Worm (Caenorhabditis elegans) whole organism, late embryonic: ENCODE results near the gene elt-6.

ENCODE experiments used
- C08G9.2 ChIP-seq: sonication (generic microtip); optimal IDR thresholded peaks from 2 replicates; lab custom pipeline; 2016; ENCODE audit warnings: mild to moderate bottlenecking, missing genetic modification characterization, moderate library complexity, missing compliant biosample characterization
- C38D4.7 ChIP-seq: fragments of 200-800 bp; sonication (Bioruptor generic); optimal IDR thresholded peaks from 2 replicates; lab custom pipeline; 2018; ENCODE audit warnings: mild to moderate bottlenecking, missing genetic modification characterization, moderate library complexity, missing compliant biosample characterization
- F13H6.1 ChIP-seq: sonication (generic microtip); optimal IDR thresholded peaks from 2 replicates; lab custom pipeline; 2016; ENCODE audit warnings: missing genetic modification characterization, missing compliant biosample characterization
- K09A11.1 ChIP-seq: sonication (generic microtip); optimal IDR thresholded peaks from 2 replicates; lab custom pipeline; 2017; ENCODE audit warnings: antibody characterized with exemption, mild to moderate bottlenecking, missing genetic modification characterization, missing compliant biosample characterization; ENCODE audit not compliant: insufficient read depth
- T23F11.4 ChIP-seq: fragments of 200-800 bp; sonication (Bioruptor generic); optimal IDR thresholded peaks from 2 replicates; lab custom pipeline; 2018; ENCODE audit warnings: mild to moderate bottlenecking, missing genetic modification characterization, missing compliant biosample characterization
- Y22D7AL.16 ChIP-seq: sonication (generic microtip); optimal IDR thresholded peaks from 2 replicates; lab custom pipeline; 2016; ENCODE audit warnings: missing genetic modification characterization, missing compliant biosample characterization
- ceh-18 ChIP-seq: sonication (generic microtip); optimal IDR thresholded peaks from 2 replicates; lab custom pipeline; 2016; ENCODE audit warnings: missing genetic modification characterization, missing compliant biosample characterization
- ceh-2 ChIP-seq: sonication (generic microtip); optimal IDR thresholded peaks from 2 replicates; lab custom pipeline; 2016; ENCODE audit warnings: missing genotype, missing genetic modification characterization, missing compliant biosample characterization
- ceh-31 ChIP-seq: sonication (generic microtip); optimal IDR thresholded peaks from 2 replicates; lab custom pipeline; 2016; ENCODE audit warnings: missing genetic modification characterization, missing compliant biosample characterization
- ceh-34 ChIP-seq: sonication (generic microtip); optimal IDR thresholded peaks from 2 replicates; lab custom pipeline; 2016; ENCODE audit warnings: mild to moderate bottlenecking, missing genetic modification characterization, missing compliant biosample characterization
- ceh-48 ChIP-seq: sonication (generic microtip); optimal IDR thresholded peaks from 2 replicates; lab custom pipeline; 2016; ENCODE audit warnings: missing genetic modification characterization, inconsistent platforms, missing compliant biosample characterization
- che-1 ChIP-seq: sonication (generic microtip); optimal IDR thresholded peaks from 2 replicates; lab custom pipeline; 2016; ENCODE audit warnings: mild to moderate bottlenecking, missing genetic modification characterization, missing compliant biosample characterization
- dmd-4 ChIP-seq: sonication (generic microtip); optimal IDR thresholded peaks from 2 replicates; lab custom pipeline; 2016; ENCODE audit warnings: borderline replicate concordance, missing genetic modification characterization, missing compliant biosample characterization
- dve-1 ChIP-seq: sonication (generic microtip); optimal IDR thresholded peaks from 2 replicates; lab custom pipeline; 2017; ENCODE audit warnings: antibody characterized with exemption, mild to moderate bottlenecking, missing genetic modification characterization, missing compliant biosample characterization
- eyg-1 ChIP-seq: sonication (generic microtip); optimal IDR thresholded peaks from 2 replicates; lab custom pipeline; 2016; ENCODE audit warnings: missing genotype, missing genetic modification characterization, missing compliant biosample characterization
- fax-1 ChIP-seq: sonication (generic microtip); optimal IDR thresholded peaks from 2 replicates; lab custom pipeline; 2016; ENCODE audit warnings: missing genotype, missing genetic modification characterization, missing compliant biosample characterization
- fkh-10 ChIP-seq: fragments of 150-350 bp; optimal IDR thresholded peaks from 2 replicates; lab custom pipeline; 2014; ENCODE audit warnings: missing biosample characterization, missing genetic modification reagents, missing genetic modification characterization
- hlh-13 ChIP-seq: fragments of 200-800 bp; sonication (Bioruptor generic); optimal IDR thresholded peaks from 2 replicates; lab custom pipeline; 2018; ENCODE audit warnings: mild to moderate bottlenecking, missing genetic modification characterization, missing compliant biosample characterization
- hlh-30 ChIP-seq: sonication (generic microtip); optimal IDR thresholded peaks from 2 replicates; lab custom pipeline; 2017; ENCODE audit warnings: antibody characterized with exemption, missing genetic modification characterization, missing compliant biosample characterization; ENCODE audit not compliant: insufficient read depth
- hlh-6 ChIP-seq: sonication (generic microtip); optimal IDR thresholded peaks from 2 replicates; lab custom pipeline; 2016; ENCODE audit warnings: missing genotype, missing genetic modification characterization, missing compliant biosample characterization
- hlh-8 ChIP-seq: sonication (generic microtip); optimal IDR thresholded peaks from 2 replicates; lab custom pipeline; 2016; ENCODE audit warnings: missing genotype, missing genetic modification characterization, missing compliant biosample characterization
- lim-6 ChIP-seq: sonication (generic microtip); optimal IDR thresholded peaks from 2 replicates; lab custom pipeline; 2016; ENCODE audit warnings: missing genetic modification characterization, missing compliant biosample characterization
- lin-11 ChIP-seq: fragments of 200-800 bp; sonication (Bioruptor generic); optimal IDR thresholded peaks from 2 replicates; lab custom pipeline; 2018; ENCODE audit warnings: mild to moderate bottlenecking, missing genetic modification characterization, missing compliant biosample characterization
- madf-2 ChIP-seq: sonication (generic microtip); optimal IDR thresholded peaks from 2 replicates; lab custom pipeline; 2017; ENCODE audit warnings: missing genetic modification characterization, missing compliant biosample characterization
- mec-3 ChIP-seq: sonication (generic microtip); optimal IDR thresholded peaks from 2 replicates; lab custom pipeline; 2016; ENCODE audit warnings: borderline replicate concordance, missing genetic modification characterization, missing compliant biosample characterization
- nfya-1 ChIP-seq: sonication (generic microtip); optimal IDR thresholded peaks from 2 replicates; lab custom pipeline; 2017; ENCODE audit warnings: missing genetic modification characterization, mild to moderate bottlenecking, missing compliant biosample characterization, antibody characterized with exemption, moderate library complexity
- pax-1 ChIP-seq: fragments of 150-350 bp; optimal IDR thresholded peaks from 2 replicates; lab custom pipeline; 2014; ENCODE audit warnings: missing biosample characterization, missing genetic modification characterization
- pha-2 ChIP-seq: sonication (generic microtip); optimal IDR thresholded peaks from 2 replicates; lab custom pipeline; 2017; ENCODE audit warnings: mild to moderate bottlenecking, missing genetic modification characterization, missing compliant biosample characterization
- pqm-1 ChIP-seq: sonication (generic microtip); optimal IDR thresholded peaks from 2 replicates; lab custom pipeline; 2016; ENCODE audit warnings: missing genetic modification characterization, missing compliant biosample characterization
- pros-1 ChIP-seq: fragments of 150-350 bp; optimal IDR thresholded peaks from 2 replicates; lab custom pipeline; 2014; ENCODE audit warnings: missing biosample characterization, missing genetic modification reagents, missing genetic modification characterization
- ref-2 ChIP-seq: sonication (generic microtip); optimal IDR thresholded peaks from 2 replicates; lab custom pipeline; 2016; ENCODE audit warnings: missing genetic modification characterization, missing compliant biosample characterization
- sdc-2 ChIP-seq: sonication (generic microtip); optimal IDR thresholded peaks from 2 replicates; lab custom pipeline; 2016; ENCODE audit warnings: missing genotype, missing genetic modification characterization, missing compliant biosample characterization
- sox-2 ChIP-seq: fragments of 200-800 bp; sonication (Bioruptor generic); IDR thresholded peaks from 2 replicates; pipeline ENCODE4 v1.3.6; 2022; ENCODE audit warnings: missing genetic modification reagents, missing genetic modification characterization, missing compliant biosample characterization
- sox-4 ChIP-seq: sonication (generic microtip); optimal IDR thresholded peaks from 2 replicates; lab custom pipeline; 2017; ENCODE audit warnings: mild to moderate bottlenecking, missing genetic modification characterization, inconsistent platforms, missing compliant biosample characterization
- syd-9 ChIP-seq: sonication (generic microtip); optimal IDR thresholded peaks from 2 replicates; lab custom pipeline; 2016; ENCODE audit warnings: mild to moderate bottlenecking, missing genetic modification characterization, moderate library complexity, missing compliant biosample characterization
- zip-5 ChIP-seq: sonication (generic microtip); optimal IDR thresholded peaks from 2 replicates; lab custom pipeline; 2016; ENCODE audit warnings: missing genetic modification characterization, missing compliant biosample characterization
- ztf-16 ChIP-seq: sonication (generic microtip); optimal IDR thresholded peaks from 2 replicates; lab custom pipeline; 2017; ENCODE audit warnings: missing genetic modification characterization, missing compliant biosample characterization

Gene elt-6

ce11 chrIV:1963247-1963646 lies 45.5 kb downstream of the elt-6 start, which contains the start of gene ulp-3:
ulp-3 (plus strand) TSS chrIV:1963634.
- TF ChIP-seq C38D4.7 (GFP tag; lab: Kevin White, UChicago) (no peak), hlh-6 (no peak), eyg-1 (no peak), pros-1 (no peak), sox-4 (tag; lab: Kevin White, UChicago) (no peak), lim-6 (tag; lab: Kevin White, UChicago) (no peak), ztf-16 (tag; lab: Kevin White, UChicago) (no peak), dve-1 (tag; lab: Kevin White, UChicago) (no peak)

ce11 chrIV:1964057-1964456 lies 46.3 kb downstream of the elt-6 start:
- no peak for TF ChIP-seq sdc-2 (tag; lab: Kevin White, UChicago)
- TF ChIP-seq ceh-48 (tag; lab: Kevin White, UChicago), result no peak
- no peak for TF ChIP-seq pha-2 (tag; lab: Kevin White, UChicago)
- no peak for TF ChIP-seq sox-4 (tag; lab: Kevin White, UChicago)
- TF ChIP-seq hlh-6, result no peak
- no peak for TF ChIP-seq sox-2 (GFP tag; lab: Robert Waterston, UW)
- no peak for TF ChIP-seq C08G9.2
- no peak for TF ChIP-seq hlh-30 (tag; lab: Kevin White, UChicago)
- TF ChIP-seq nfya-1 (tag; lab: Kevin White, UChicago), result no peak
- no peak for TF ChIP-seq fax-1 (tag; lab: Kevin White, UChicago)
- TF ChIP-seq lin-11, result no peak
- no peak for TF ChIP-seq F13H6.1
- TF ChIP-seq syd-9 (tag; lab: Kevin White, UChicago), result no peak
- no peak for TF ChIP-seq T23F11.4 (GFP tag; lab: Kevin White, UChicago)
- TF ChIP-seq pax-1 (tag; lab: Kevin White, UChicago), result no peak
- no peak for TF ChIP-seq hlh-8
- no peak for TF ChIP-seq ceh-18 (tag; lab: Kevin White, UChicago)

- TF ChIP-seq hlh-13 (GFP tag; lab: Kevin White, UChicago) (no peak), ceh-2 (tag; lab: Kevin White, UChicago) (no peak), ceh-48 (tag; lab: Kevin White, UChicago) (peak; percentile 27), dmd-4 (tag; lab: Kevin White, UChicago) (no peak)
These were observed 47.4 kb downstream of the elt-6 start, which contains the start of gene Y48A5A.1 for ce11 chrIV:1965135-1965534. Y48A5A.1 (plus strand) TSS chrIV:1965481.

ce11 chrIV:1969353-1969752 lies 51.6 kb downstream of the elt-6 start, which contains the start of gene Y48A5A.3:
Y48A5A.3 (plus strand) TSS chrIV:1969737.
- TF ChIP-seq ztf-16 (tag; lab: Kevin White, UChicago) (no peak), ceh-48 (tag; lab: Kevin White, UChicago) (peak; percentile 20)

ce11 chrIV:1970158-1970557 lies 52.4 kb downstream of the elt-6 start:
- no peak for TF ChIP-seq pqm-1
- no peak for TF ChIP-seq madf-2 (tag; lab: Kevin White, UChicago)
- no peak for TF ChIP-seq K09A11.1
- TF ChIP-seq syd-9 (tag; lab: Kevin White, UChicago), result no peak
- no peak for TF ChIP-seq mec-3 (tag; lab: Kevin White, UChicago)
- TF ChIP-seq ceh-31 (tag; lab: Kevin White, UChicago), result no peak
- TF ChIP-seq T23F11.4 (GFP tag; lab: Kevin White, UChicago), result no peak
- TF ChIP-seq lim-6 (tag; lab: Kevin White, UChicago), result no peak
- no peak for TF ChIP-seq Y22D7AL.16 (tag; lab: Kevin White, UChicago)
- no peak for TF ChIP-seq fkh-10
- TF ChIP-seq hlh-30 (tag; lab: Kevin White, UChicago), result no peak
- no peak for TF ChIP-seq ref-2 (tag; lab: Kevin White, UChicago)
- no peak for TF ChIP-seq lin-11
- no peak for TF ChIP-seq C08G9.2
- TF ChIP-seq che-1, result no peak
- no peak for TF ChIP-seq pros-1
- TF ChIP-seq dmd-4 (tag; lab: Kevin White, UChicago), result no peak
- no peak for TF ChIP-seq zip-5 (tag; lab: Kevin White, UChicago)
- TF ChIP-seq ceh-34, result no peak
- no peak for TF ChIP-seq sdc-2 (tag; lab: Kevin White, UChicago)
